Worm (Caenorhabditis elegans): Measurements from ENCODE around the gene fbxb-61.
A peak's percentile ranks its signal among the peaks of the same experiment; 100 is the strongest.

fbxb-61 gene

DNA sequence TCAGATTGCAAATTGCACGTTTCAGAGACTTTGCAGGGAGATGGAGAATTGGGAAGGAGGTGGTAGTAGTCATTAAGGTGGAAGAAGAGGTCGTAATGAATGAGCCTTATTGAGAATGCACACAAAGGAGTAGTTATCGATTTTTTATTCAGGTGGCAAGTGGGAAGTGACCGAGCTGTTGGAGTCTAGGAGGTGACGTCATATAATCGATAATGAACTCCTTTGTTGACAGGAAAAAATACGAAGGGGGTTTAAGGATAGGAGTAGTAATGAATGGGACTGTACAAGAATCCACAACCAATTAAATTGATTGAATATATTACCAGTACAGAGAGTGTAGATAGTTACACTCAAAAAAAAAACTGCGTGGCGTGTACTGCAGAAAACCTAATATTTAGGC lies 2.0 kb upstream of the fbxb-61 start, which contains the start of gene fbxb-62:
TSS of gene fbxb-62 (minus strand) at position 101 of the 400 bp plus-strand sequence.
- TF ChIP-seq nhr-27 (tag; optimal IDR thresholded peaks at IDR 0.05) (no peak), lir-1 (GFP tag; conservative IDR thresholded peaks at IDR 0.05) (no peak), lin-35 (GFP tag; optimal IDR thresholded peaks at IDR 0.05) (no peak), F57C9.4 (tag; optimal IDR thresholded peaks at IDR 0.05) (no peak)

- TF ChIP-seq dox-1 (GFP tag; IDR thresholded peaks at IDR 0.05) (no peak), him-1 (tag; optimal IDR thresholded peaks at IDR 0.05) (no peak), mel-28 (tag; optimal IDR thresholded peaks at IDR 0.05; ENCODE audit: borderline replicate concordance) (no peak), hmg-1.2 (GFP tag; IDR thresholded peaks at IDR 0.05) (no peak), F23B12.7 (tag; optimal IDR thresholded peaks at IDR 0.05; ENCODE audit: insufficient read depth) (no peak), hmg-20 (GFP tag; IDR thresholded peaks at IDR 0.05) (no peak), rpc-1 (optimal IDR thresholded peaks at IDR 0.05) (no peak), rpc-1 (tag; optimal IDR thresholded peaks at IDR 0.05) (no peak), nhr-90 (tag; optimal IDR thresholded peaks at IDR 0.05) (no peak), ztf-18 (tag; optimal IDR thresholded peaks at IDR 0.05) (no peak), F52B5.7 (tag; optimal IDR thresholded peaks at IDR 0.05) (no peak)
Observed at ce11 chrV:19306906-19307305, 3.0 kb downstream of the fbxb-61 start, which contains the start of gene F55C9.15. TSS of gene F55C9.15 (minus strand) at chrV:19307006.

DNA sequence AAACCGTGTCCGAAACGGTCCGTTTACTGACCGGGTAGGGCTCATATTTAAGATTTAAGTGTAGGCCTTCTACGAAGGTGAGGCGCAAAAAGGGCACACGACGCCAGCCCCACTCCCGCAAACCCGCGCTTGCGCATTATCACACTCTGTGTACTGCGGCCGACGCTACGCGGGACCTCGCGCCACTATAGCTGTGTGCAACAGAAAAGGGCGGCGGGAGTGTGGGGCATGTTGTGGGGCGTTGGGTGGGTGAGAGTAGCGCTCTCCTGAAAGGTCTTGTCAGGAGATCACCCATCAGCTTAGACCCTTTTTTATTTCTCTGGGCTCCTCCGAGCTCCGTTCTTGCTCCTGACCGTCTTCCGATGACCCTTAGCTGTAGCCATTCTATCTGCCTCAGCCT lies 4.2 kb downstream of the fbxb-61 start:
- TF ChIP-seq zfh-2 (GFP tag; conservative IDR thresholded peaks at IDR 0.05) = peak; percentile 69; the same call in 1 of the 2 replicates
- TF ChIP-seq pbrm-1 (GFP tag; IDR thresholded peaks at IDR 0.05) = no peak
- 0 out of 2 replicates have a peak, but pooled peaks have one; percentile 13 for TF ChIP-seq hlh-26 (GFP tag; conservative IDR thresholded peaks at IDR 0.05)
- 0 out of 2 replicates have a peak, but pooled peaks have one; percentile 40 for TF ChIP-seq ztf-25 (GFP tag; IDR thresholded peaks at IDR 0.05)
- TF ChIP-seq unc-62 (GFP tag; optimal IDR thresholded peaks at IDR 0.05) = no peak
- no peak for TF ChIP-seq lin-35 (GFP tag; optimal IDR thresholded peaks at IDR 0.05)
- TF ChIP-seq nhr-120 (GFP tag; IDR thresholded peaks at IDR 0.05) = peak; percentile 91
- TF ChIP-seq rec-8 (tag; optimal IDR thresholded peaks at IDR 0.05) = no peak
- TF ChIP-seq C17E4.6 (GFP tag; IDR thresholded peaks at IDR 0.05) = no peak
- no peak for TF ChIP-seq nfya-1 (tag; optimal IDR thresholded peaks at IDR 0.05; ENCODE audit: borderline replicate concordance, insufficient read depth)
- no peak for TF ChIP-seq lir-1 (GFP tag; conservative IDR thresholded peaks at IDR 0.05)

DNA sequence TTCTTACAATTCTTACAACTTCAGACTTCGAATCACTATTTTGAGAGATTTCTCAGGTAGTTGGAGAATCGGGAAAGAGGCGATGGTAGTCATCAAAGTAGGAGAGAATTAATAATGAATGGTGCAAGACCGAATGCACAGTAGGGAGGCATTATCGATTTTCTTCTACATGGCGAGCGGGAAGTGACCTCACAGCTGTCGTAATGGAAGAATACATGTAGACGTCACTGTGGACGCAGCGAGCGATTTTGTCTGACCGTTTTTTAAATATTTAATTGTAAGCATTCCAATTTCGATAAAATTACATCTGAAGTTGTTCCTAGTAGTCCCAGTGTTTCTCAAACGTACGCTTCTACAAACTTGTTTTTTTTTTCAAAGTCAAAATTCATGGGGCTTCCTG lies 5.7 kb downstream of the fbxb-61 start, which contains the start of gene F55C9.11:
TSS of gene F55C9.11 (minus strand) at position 101 of the 400 bp plus-strand sequence.
- TF ChIP-seq repo-1 (tag; optimal IDR thresholded peaks at IDR 0.05) (no peak), Y56A3A.18 (GFP tag; IDR thresholded peaks at IDR 0.05) (no peak), B0261.1 (tag; optimal IDR thresholded peaks at IDR 0.05) (no peak), nhr-120 (GFP tag; IDR thresholded peaks at IDR 0.05) (no peak), attf-6 (GFP tag; IDR thresholded peaks at IDR 0.05) (no peak), lir-1 (GFP tag; conservative IDR thresholded peaks at IDR 0.05) (no peak), akir-1 (GFP tag; optimal IDR thresholded peaks at IDR 0.05) (no peak), madf-3 (GFP tag; IDR thresholded peaks at IDR 0.05) (no peak), F52B5.7 (tag; optimal IDR thresholded peaks at IDR 0.05) (no peak), attf-3 (GFP tag; conservative IDR thresholded peaks at IDR 0.05) (no peak)

- TF ChIP-seq attf-5 (GFP tag; optimal IDR thresholded peaks at IDR 0.05) = no peak
- no peak for TF ChIP-seq ceh-58 (GFP tag; IDR thresholded peaks at IDR 0.05)
- 0 out of 2 replicates have a peak, but pooled peaks have one; percentile 33 for TF ChIP-seq nhr-120 (GFP tag; IDR thresholded peaks at IDR 0.05)
Observed at ce11 chrV:19311391-19311790, 7.5 kb downstream of the fbxb-61 start, which contains the start of gene C43D7.8. TSS of gene C43D7.8 (minus strand) at chrV:19311491.

All from whole organism, young adult.